1 fruit fly cellular context compared by ENCODE assay signal in the genomic region with DNA sequence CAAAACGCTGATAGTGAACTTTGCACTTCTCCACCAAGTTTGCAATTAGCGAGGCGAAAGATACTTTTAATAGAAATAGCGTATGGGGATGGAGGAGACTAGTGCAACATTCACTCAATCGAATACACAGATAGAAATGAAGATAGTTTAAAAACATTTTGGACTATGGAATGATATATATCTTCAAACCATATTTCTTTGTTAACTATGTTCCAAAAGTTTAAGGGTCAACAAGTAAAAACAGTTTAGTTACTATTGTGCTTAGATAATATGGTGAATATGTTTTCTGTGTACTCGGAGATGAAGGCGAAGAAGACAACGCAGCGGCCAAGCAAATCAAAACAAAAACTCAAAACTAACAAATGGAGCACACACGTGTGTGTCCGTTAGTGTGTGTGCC.
TF ChIP-seq lines count a peak whose summit lies in the region.

No protein-coding gene starts in this region.

TF ChIP-seq in whole organism, embryonic, 481 proteins besides CTCF, POLR2A, EP300 and RAD21 (continued from another document and continues in another):
- TF ChIP-seq bcd (GFP tag; optimal IDR thresholded peaks at IDR 0.05; lab: Kevin White, UChicago), result peak; percentile 3
- peak; percentile 91 for TF ChIP-seq sens (GFP tag; lab: Kevin White, UChicago)
- TF ChIP-seq klu (GFP tag; IDR thresholded peaks at IDR 0.05; lab: Robert Waterston, UW), result no peak
- peak; percentile 6 for TF ChIP-seq Fer1 (GFP tag; optimal IDR thresholded peaks at IDR 0.05; lab: Kevin White, UChicago)
- TF ChIP-seq Sry-β (GFP tag; optimal IDR thresholded peaks at IDR 0.05; lab: Kevin White, UChicago), result no peak
- TF ChIP-seq CG1603 (tag; optimal IDR thresholded peaks at IDR 0.05; lab: Kevin White, UChicago), result peak; percentile 76
- no peak for TF ChIP-seq kni (GFP tag; optimal IDR thresholded peaks at IDR 0.05; lab: Kevin White, UChicago)
- TF ChIP-seq Hr51 (GFP tag; optimal IDR thresholded peaks at IDR 0.05; lab: Kevin White, UChicago), result peak in 1 of 2 experiments; percentile 73
- no peak for TF ChIP-seq sc (optimal IDR thresholded peaks at IDR 0.05; lab: Kevin White, UChicago)
- no peak for TF ChIP-seq sc (GFP tag; optimal IDR thresholded peaks at IDR 0.05; lab: Kevin White, UChicago)
- no peak for TF ChIP-seq Opbp (GFP tag; IDR thresholded peaks at IDR 0.05; lab: Robert Waterston, UW; ENCODE audit: partially characterized antibody)
- no peak for TF ChIP-seq h (optimal IDR thresholded peaks at IDR 0.05; lab: Kevin White, UChicago)
- no peak for TF ChIP-seq gro (GFP tag; optimal IDR thresholded peaks at IDR 0.05; lab: Kevin White, UChicago)
- no peak for TF ChIP-seq sim (GFP tag; IDR thresholded peaks at IDR 0.05; lab: Robert Waterston, UW)
- no peak for TF ChIP-seq CG3407 (GFP tag; optimal IDR thresholded peaks at IDR 0.05; lab: Kevin White, UChicago)
- TF ChIP-seq HLHmδ (GFP tag; optimal IDR thresholded peaks at IDR 0.05; lab: Kevin White, UChicago), result no peak
- peak; percentile 27; the same call in 1 of the 2 replicates for TF ChIP-seq ssp (GFP tag; IDR thresholded peaks at IDR 0.05; lab: Robert Waterston, UW)
- TF ChIP-seq chinmo (GFP tag; IDR thresholded peaks at IDR 0.05; lab: Robert Waterston, UW; ENCODE audit: partially characterized antibody), result no peak
- TF ChIP-seq btn (GFP tag; optimal IDR thresholded peaks at IDR 0.05; lab: Kevin White, UChicago), result no peak
- no peak for TF ChIP-seq gt (GFP tag; IDR thresholded peaks at IDR 0.05; lab: Robert Waterston, UW)
- TF ChIP-seq fd64A (GFP tag; optimal IDR thresholded peaks at IDR 0.05; lab: Kevin White, UChicago), result peak; percentile 8
- peak; percentile 14 for TF ChIP-seq Xbp1 (GFP tag; optimal IDR thresholded peaks at IDR 0.05; lab: Kevin White, UChicago)
- peak; percentile 45; the same call in 1 of the 2 replicates for TF ChIP-seq stc (GFP tag; IDR thresholded peaks at IDR 0.05; lab: Robert Waterston, UW)
- TF ChIP-seq CG5953 (GFP tag; IDR thresholded peaks at IDR 0.05; lab: Robert Waterston, UW), result peak; percentile 54
- no peak for TF ChIP-seq Atf3 (GFP tag; optimal IDR thresholded peaks at IDR 0.05; lab: Kevin White, UChicago)
- TF ChIP-seq Jarid2 (GFP tag; optimal IDR thresholded peaks at IDR 0.05; lab: Kevin White, UChicago), result no peak
- no peak for TF ChIP-seq peb (GFP tag; IDR thresholded peaks at IDR 0.05; lab: Robert Waterston, UW)
- peak; percentile 58; the same call in 2 of the 3 replicates for TF ChIP-seq CG11093 (GFP tag; IDR thresholded peaks at IDR 0.05; lab: Robert Waterston, UW)
- TF ChIP-seq CG1602 (GFP tag; optimal IDR thresholded peaks at IDR 0.05; lab: Kevin White, UChicago), result no peak
- no peak for TF ChIP-seq CG4617 (GFP tag; optimal IDR thresholded peaks at IDR 0.05; lab: Kevin White, UChicago; ENCODE audit: borderline replicate concordance)
- no peak for TF ChIP-seq ase (GFP tag; IDR thresholded peaks at IDR 0.05; lab: Robert Waterston, UW)
- no peak for TF ChIP-seq Max (GFP tag; optimal IDR thresholded peaks at IDR 0.05; lab: Kevin White, UChicago)
- no peak for TF ChIP-seq CG30020 (tag; optimal IDR thresholded peaks at IDR 0.05; lab: Kevin White, UChicago)
- TF ChIP-seq repo (GFP tag; optimal IDR thresholded peaks at IDR 0.05; lab: Kevin White, UChicago), result no peak
- TF ChIP-seq Trl (optimal IDR thresholded peaks at IDR 0.05; lab: Kevin White, UChicago), result no peak
- no peak for TF ChIP-seq Trl (GFP tag; optimal IDR thresholded peaks at IDR 0.05; lab: Kevin White, UChicago)
- no peak for TF ChIP-seq CG2889 (GFP tag; IDR thresholded peaks at IDR 0.05; lab: Robert Waterston, UW)
- TF ChIP-seq knrl (GFP tag; IDR thresholded peaks at IDR 0.05; lab: Robert Waterston, UW; ENCODE audit: partially characterized antibody), result no peak
- TF ChIP-seq Tbp (GFP tag; optimal IDR thresholded peaks at IDR 0.05; lab: Kevin White, UChicago), result no peak
- TF ChIP-seq BEAF-32 (GFP tag; optimal IDR thresholded peaks at IDR 0.05; lab: Kevin White, UChicago), result no peak
- no peak for TF ChIP-seq Bdp1 (GFP tag; optimal IDR thresholded peaks at IDR 0.05; lab: Kevin White, UChicago)
- peak; percentile 63 for TF ChIP-seq CG7839 (tag; optimal IDR thresholded peaks at IDR 0.05; lab: Kevin White, UChicago)
- TF ChIP-seq CG3163 (GFP tag; optimal IDR thresholded peaks at IDR 0.05; lab: Kevin White, UChicago), result no peak
- TF ChIP-seq Lim3 (GFP tag; IDR thresholded peaks at IDR 0.05; lab: Robert Waterston, UW), result no peak
- TF ChIP-seq CG2712 (tag; optimal IDR thresholded peaks at IDR 0.05; lab: Kevin White, UChicago), result peak; percentile 59
- no peak for TF ChIP-seq Rx (GFP tag; IDR thresholded peaks at IDR 0.05; lab: Robert Waterston, UW)
- TF ChIP-seq CG9797 (GFP tag; optimal IDR thresholded peaks at IDR 0.05; lab: Kevin White, UChicago), result no peak
- no peak for TF ChIP-seq Hr39 (optimal IDR thresholded peaks at IDR 0.05; lab: Kevin White, UChicago)
- TF ChIP-seq CG6272 (GFP tag; IDR thresholded peaks at IDR 0.05; lab: Robert Waterston, UW), result no peak
- no peak for TF ChIP-seq Chrac-16 (GFP tag; optimal IDR thresholded peaks at IDR 0.05; lab: Kevin White, UChicago)
- no peak for TF ChIP-seq CG12942 (GFP tag; optimal IDR thresholded peaks at IDR 0.05; lab: Kevin White, UChicago)
- TF ChIP-seq NK7.1 (GFP tag; optimal IDR thresholded peaks at IDR 0.05; lab: Kevin White, UChicago), result no peak
- peak; percentile 59 for TF ChIP-seq CG15269 (tag; optimal IDR thresholded peaks at IDR 0.05; lab: Kevin White, UChicago)
- TF ChIP-seq D19B (GFP tag; optimal IDR thresholded peaks at IDR 0.05; lab: Kevin White, UChicago), result no peak
- no peak for TF ChIP-seq NC2β (GFP tag; optimal IDR thresholded peaks at IDR 0.05; lab: Kevin White, UChicago)
- TF ChIP-seq CG2120 (GFP tag; optimal IDR thresholded peaks at IDR 0.05; lab: Kevin White, UChicago), result no peak
- no peak for TF ChIP-seq CG8359 (GFP tag; optimal IDR thresholded peaks at IDR 0.05; lab: Kevin White, UChicago; ENCODE audit: borderline replicate concordance)
- TF ChIP-seq oc (tag; optimal IDR thresholded peaks at IDR 0.05; lab: Kevin White, UChicago), result peak; percentile 41
- TF ChIP-seq Dfd (GFP tag; optimal IDR thresholded peaks at IDR 0.05; lab: Kevin White, UChicago), result no peak
- TF ChIP-seq Bteb2 (GFP tag; optimal IDR thresholded peaks at IDR 0.05; lab: Kevin White, UChicago), result no peak
- peak; percentile 70 for TF ChIP-seq tgo (GFP tag; IDR thresholded peaks at IDR 0.05; lab: Robert Waterston, UW)
- no peak for TF ChIP-seq CG9876 (GFP tag; optimal IDR thresholded peaks at IDR 0.05; lab: Kevin White, UChicago)
- no peak for TF ChIP-seq CG1832 (GFP tag; optimal IDR thresholded peaks at IDR 0.05; lab: Kevin White, UChicago)
- TF ChIP-seq gfzf (GFP tag; optimal IDR thresholded peaks at IDR 0.05; lab: Kevin White, UChicago), result no peak
- peak; percentile 56 for TF ChIP-seq Ssrp (tag; optimal IDR thresholded peaks at IDR 0.05; lab: Kevin White, UChicago)
- TF ChIP-seq CG4360 (GFP tag; IDR thresholded peaks at IDR 0.05; lab: Robert Waterston, UW), result no peak
- no peak for TF ChIP-seq Neu2 (GFP tag; optimal IDR thresholded peaks at IDR 0.05; lab: Kevin White, UChicago; ENCODE audit: borderline replicate concordance)
- peak; percentile 22 for TF ChIP-seq fd3F (GFP tag; optimal IDR thresholded peaks at IDR 0.05; lab: Kevin White, UChicago)
- no peak for TF ChIP-seq CG11560 (tag; IDR thresholded peaks at IDR 0.05; lab: Robert Waterston, UW)
- TF ChIP-seq Vsx1 (GFP tag; optimal IDR thresholded peaks at IDR 0.05; lab: Kevin White, UChicago), result no peak
- no peak for TF ChIP-seq CG8765 (GFP tag; IDR thresholded peaks at IDR 0.05; lab: Robert Waterston, UW)
- no peak for TF ChIP-seq kay (GFP tag; optimal IDR thresholded peaks at IDR 0.05; lab: Kevin White, UChicago)
- TF ChIP-seq CoRest (tag; optimal IDR thresholded peaks at IDR 0.05; lab: Kevin White, UChicago), result peak; percentile 46
- no peak for TF ChIP-seq CG15514 (GFP tag; optimal IDR thresholded peaks at IDR 0.05; lab: Kevin White, UChicago)
- peak; percentile 70 for TF ChIP-seq vvl (GFP tag; IDR thresholded peaks at IDR 0.05; lab: Robert Waterston, UW)
- TF ChIP-seq br (optimal IDR thresholded peaks at IDR 0.05; lab: Kevin White, UChicago), result no peak
- TF ChIP-seq luna (GFP tag; optimal IDR thresholded peaks at IDR 0.05; lab: Kevin White, UChicago), result no peak
- no peak for TF ChIP-seq chm (GFP tag; IDR thresholded peaks at IDR 0.05; lab: Robert Waterston, UW)
- no peak for TF ChIP-seq salm (tag; optimal IDR thresholded peaks at IDR 0.05; lab: Kevin White, UChicago)
- TF ChIP-seq CG11085 (GFP tag; IDR thresholded peaks at IDR 0.05; lab: Robert Waterston, UW), result no peak
- no peak for TF ChIP-seq so (GFP tag; IDR thresholded peaks at IDR 0.05; lab: Robert Waterston, UW)
- TF ChIP-seq amos (GFP tag; IDR thresholded peaks at IDR 0.05; lab: Robert Waterston, UW; ENCODE audit: partially characterized antibody), result no peak
- TF ChIP-seq Blimp-1 (GFP tag; optimal IDR thresholded peaks at IDR 0.05; lab: Kevin White, UChicago), result peak; percentile 67
- peak; percentile 52 for TF ChIP-seq Drgx (GFP tag; IDR thresholded peaks at IDR 0.05; lab: Robert Waterston, UW)
- no peak for TF ChIP-seq eve (GFP tag; optimal IDR thresholded peaks at IDR 0.05; lab: Kevin White, UChicago)
- peak; percentile 39; the same call in 1 of the 2 replicates for TF ChIP-seq gsb (GFP tag; IDR thresholded peaks at IDR 0.05; lab: Robert Waterston, UW)
- TF ChIP-seq exex (tag; optimal IDR thresholded peaks at IDR 0.05; lab: Kevin White, UChicago), result no peak
- TF ChIP-seq CG3726 (GFP tag; IDR thresholded peaks at IDR 0.05; lab: Robert Waterston, UW), result no peak
- TF ChIP-seq CG4328 (GFP tag; optimal IDR thresholded peaks at IDR 0.05; lab: Kevin White, UChicago), result no peak
- TF ChIP-seq disco-r (GFP tag; optimal IDR thresholded peaks at IDR 0.05; lab: Kevin White, UChicago), result peak; percentile 10
- peak; percentile 45 for TF ChIP-seq Asciz (GFP tag; optimal IDR thresholded peaks at IDR 0.05; lab: Kevin White, UChicago)
- TF ChIP-seq insv (GFP tag; optimal IDR thresholded peaks at IDR 0.05; lab: Kevin White, UChicago), result no peak
- no peak for TF ChIP-seq Myb (GFP tag; optimal IDR thresholded peaks at IDR 0.05; lab: Kevin White, UChicago)
- TF ChIP-seq CG10274 (GFP tag; optimal IDR thresholded peaks at IDR 0.05; lab: Kevin White, UChicago), result no peak
- TF ChIP-seq CG10321 (GFP tag; IDR thresholded peaks at IDR 0.05; lab: Robert Waterston, UW), result no peak
- no peak for TF ChIP-seq CG33557 (GFP tag; optimal IDR thresholded peaks at IDR 0.05; lab: Kevin White, UChicago)
- peak in 1 of 2 experiments; percentile 27 for TF ChIP-seq dpn (GFP tag; optimal IDR thresholded peaks at IDR 0.05; lab: Kevin White, UChicago)
- TF ChIP-seq CG17328 (GFP tag; IDR thresholded peaks at IDR 0.05; lab: Robert Waterston, UW), result 0 out of 2 replicates have a peak, but pooled peaks have one; percentile 31
- no peak for TF ChIP-seq CG11723 (GFP tag; optimal IDR thresholded peaks at IDR 0.05; lab: Kevin White, UChicago)
- peak; percentile 63 for TF ChIP-seq esg (GFP tag; conservative IDR thresholded peaks at IDR 0.05; lab: Robert Waterston, UW)
- TF ChIP-seq slou (GFP tag; optimal IDR thresholded peaks at IDR 0.05; lab: Kevin White, UChicago), result no peak
- TF ChIP-seq CG7372 (GFP tag; IDR thresholded peaks at IDR 0.05; lab: Robert Waterston, UW), result peak; percentile 45
- no peak for TF ChIP-seq eyg (GFP tag; optimal IDR thresholded peaks at IDR 0.05; lab: Kevin White, UChicago)
- TF ChIP-seq hbn (GFP tag; IDR thresholded peaks at IDR 0.05; lab: Robert Waterston, UW; ENCODE audit: partially characterized antibody), result no peak
- TF ChIP-seq odd (GFP tag; optimal IDR thresholded peaks at IDR 0.05; lab: Kevin White, UChicago), result no peak
- no peak for TF ChIP-seq HLH4C (GFP tag; IDR thresholded peaks at IDR 0.05; lab: Robert Waterston, UW; ENCODE audit: partially characterized antibody)
- TF ChIP-seq sna (GFP tag; IDR thresholded peaks at IDR 0.05; lab: Robert Waterston, UW; ENCODE audit: partially characterized antibody), result no peak
- no peak for TF ChIP-seq ftz-f1 (GFP tag; optimal IDR thresholded peaks at IDR 0.05; lab: Kevin White, UChicago)
- TF ChIP-seq nau (GFP tag; optimal IDR thresholded peaks at IDR 0.05; lab: Kevin White, UChicago), result no peak
- TF ChIP-seq Hsf (GFP tag; optimal IDR thresholded peaks at IDR 0.05; lab: Kevin White, UChicago), result peak; percentile 5
- no peak for TF ChIP-seq CG15011 (GFP tag; optimal IDR thresholded peaks at IDR 0.05; lab: Kevin White, UChicago)
- TF ChIP-seq CG14014 (GFP tag; IDR thresholded peaks at IDR 0.05; lab: Robert Waterston, UW), result 0 out of 2 replicates have a peak, but pooled peaks have one; percentile 38
- TF ChIP-seq gcm (GFP tag; optimal IDR thresholded peaks at IDR 0.05; lab: Kevin White, UChicago), result no peak
- no peak for TF ChIP-seq C15 (GFP tag; IDR thresholded peaks at IDR 0.05; lab: Robert Waterston, UW)
- TF ChIP-seq CG6791 (GFP tag; IDR thresholded peaks at IDR 0.05; lab: Robert Waterston, UW; ENCODE audit: partially characterized antibody), result no peak
- peak; percentile 5 for TF ChIP-seq CG10267 (tag; optimal IDR thresholded peaks at IDR 0.05; lab: Kevin White, UChicago)
- TF ChIP-seq lilli (GFP tag; optimal IDR thresholded peaks at IDR 0.05; lab: Kevin White, UChicago), result no peak
- no peak for TF ChIP-seq ash1 (GFP tag; optimal IDR thresholded peaks at IDR 0.05; lab: Kevin White, UChicago)
- TF ChIP-seq Hey (tag; optimal IDR thresholded peaks at IDR 0.05; lab: Kevin White, UChicago), result no peak
- no peak for TF ChIP-seq Ets97D (GFP tag; optimal IDR thresholded peaks at IDR 0.05; lab: Kevin White, UChicago)
- no peak for TF ChIP-seq CG17912 (GFP tag; optimal IDR thresholded peaks at IDR 0.05; lab: Kevin White, UChicago)
- no peak for TF ChIP-seq D19A (tag; optimal IDR thresholded peaks at IDR 0.05; lab: Kevin White, UChicago)
- no peak for TF ChIP-seq Dip3 (GFP tag; optimal IDR thresholded peaks at IDR 0.05; lab: Kevin White, UChicago)
- TF ChIP-seq Eip74EF (GFP tag; optimal IDR thresholded peaks at IDR 0.05; lab: Kevin White, UChicago), result no peak
- TF ChIP-seq rib (GFP tag; IDR thresholded peaks at IDR 0.05; lab: Robert Waterston, UW), result no peak
- peak; percentile 61 for TF ChIP-seq Rfx (GFP tag; IDR thresholded peaks at IDR 0.05; lab: Robert Waterston, UW)
- TF ChIP-seq prd (optimal IDR thresholded peaks at IDR 0.05; lab: Kevin White, UChicago), result no peak
- peak; percentile 65 for TF ChIP-seq prd (GFP tag; IDR thresholded peaks at IDR 0.05; lab: Robert Waterston, UW)
- TF ChIP-seq H15 (GFP tag; IDR thresholded peaks at IDR 0.05; lab: Robert Waterston, UW), result peak; percentile 65; the same call in 2 of the 3 replicates
- no peak for TF ChIP-seq Fer2 (tag; optimal IDR thresholded peaks at IDR 0.05; lab: Kevin White, UChicago)
- no peak for TF ChIP-seq CG4404 (GFP tag; IDR thresholded peaks at IDR 0.05; lab: Robert Waterston, UW)
- no peak for TF ChIP-seq nerfin-1 (tag; optimal IDR thresholded peaks at IDR 0.05; lab: Kevin White, UChicago)
